Worm (Caenorhabditis elegans): ENCODE measurements around the gene osta-2.

Gene osta-2

DNA sequence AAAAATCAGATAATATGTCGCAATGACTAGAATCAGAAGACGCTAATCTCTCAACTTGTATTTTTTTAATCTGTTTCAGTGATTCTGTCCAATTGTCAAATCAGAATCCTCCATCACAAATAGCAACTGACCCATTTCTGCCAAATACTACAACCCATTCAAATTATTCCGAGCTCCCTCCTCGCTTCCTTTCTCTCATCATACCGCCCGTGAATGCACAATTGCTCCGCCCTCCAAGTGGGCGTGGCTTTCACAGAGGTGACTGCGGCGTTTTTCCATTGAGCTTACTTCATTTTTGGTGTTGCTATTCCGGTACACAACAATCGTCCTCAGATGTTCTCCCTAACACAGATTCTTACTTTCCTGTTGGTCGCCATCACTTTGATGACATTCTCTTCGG is 26.8 kb upstream of the osta-2 start, which contains the start of gene flp-27:
Gene flp-27 (plus strand): TSS at position 301 of the 400 bp plus-strand sequence.
- TF ChIP-seq nhr-76 (tag; optimal IDR thresholded peaks at IDR 0.05), result no peak
- no peak for TF ChIP-seq lin-13 (tag; optimal IDR thresholded peaks at IDR 0.05)
- TF ChIP-seq ceh-83 (GFP tag; optimal IDR thresholded peaks at IDR 0.05), result no peak
- TF ChIP-seq ceh-39 (tag; optimal IDR thresholded peaks at IDR 0.05), result no peak
- TF ChIP-seq nhr-2 (tag; optimal IDR thresholded peaks at IDR 0.05), result no peak
- no peak for TF ChIP-seq hlh-1 (tag; optimal IDR thresholded peaks at IDR 0.05)
- no peak for TF ChIP-seq nhr-28 (tag; optimal IDR thresholded peaks at IDR 0.05)
- no peak for TF ChIP-seq lin-32 (GFP tag; optimal IDR thresholded peaks at IDR 0.05)
- no peak for TF ChIP-seq unc-120 (tag; optimal IDR thresholded peaks at IDR 0.05; ENCODE audit: poor library complexity, severe bottlenecking)
- no peak for TF ChIP-seq elt-1 (tag; optimal IDR thresholded peaks at IDR 0.05; ENCODE audit: borderline replicate concordance, insufficient read depth)
- no peak for TF ChIP-seq mls-2 (tag; optimal IDR thresholded peaks at IDR 0.05)
- TF ChIP-seq unc-39 (tag; optimal IDR thresholded peaks at IDR 0.05), result no peak
- no peak for TF ChIP-seq ces-1 (GFP tag; optimal IDR thresholded peaks at IDR 0.05)

DNA sequence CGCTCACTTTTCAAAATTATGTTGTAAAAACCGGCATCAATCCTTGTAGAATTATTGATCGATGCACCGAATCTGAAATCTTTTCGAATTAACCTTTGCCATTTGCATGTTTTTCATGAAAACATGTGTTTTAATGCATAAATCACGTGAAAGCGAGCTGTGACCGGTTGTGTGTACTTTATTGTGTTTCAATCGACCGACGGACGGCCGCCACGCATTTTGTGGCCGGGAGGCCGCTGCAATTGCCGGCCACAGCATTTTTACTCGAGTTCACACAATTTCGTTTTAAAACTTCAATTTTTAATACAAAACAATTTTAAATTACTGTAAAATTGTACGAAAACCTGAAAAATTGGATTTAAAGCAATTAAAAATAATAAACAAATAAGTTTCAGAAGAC is 18.5 kb upstream of the osta-2 start, which contains the start of gene C25H3.11:
Gene C25H3.11 (minus strand): TSS at position 82 of the 400 bp plus-strand sequence.
- peak; percentile 12 for TF ChIP-seq nhr-2 (tag; optimal IDR thresholded peaks at IDR 0.05)
- TF ChIP-seq blmp-1 (tag; optimal IDR thresholded peaks at IDR 0.05), result no peak
- no peak for TF ChIP-seq cnd-1 (tag; optimal IDR thresholded peaks at IDR 0.05)
- TF ChIP-seq hlh-1 (tag; optimal IDR thresholded peaks at IDR 0.05), result no peak
- TF ChIP-seq unc-120 (tag; optimal IDR thresholded peaks at IDR 0.05; ENCODE audit: poor library complexity, severe bottlenecking), result no peak
- TF ChIP-seq nhr-76 (tag; optimal IDR thresholded peaks at IDR 0.05), result no peak
- no peak for TF ChIP-seq zip-8 (tag; optimal IDR thresholded peaks at IDR 0.05)
- TF ChIP-seq ces-1 (GFP tag; optimal IDR thresholded peaks at IDR 0.05), result no peak
- TF ChIP-seq lsy-2 (tag; optimal IDR thresholded peaks at IDR 0.05), result no peak
- no peak for TF ChIP-seq ztf-11 (tag; optimal IDR thresholded peaks at IDR 0.05)
- no peak for TF ChIP-seq ham-2 (GFP tag; optimal IDR thresholded peaks at IDR 0.05)
- TF ChIP-seq nhr-28 (tag; optimal IDR thresholded peaks at IDR 0.05), result no peak
- TF ChIP-seq ceh-43 (GFP tag; optimal IDR thresholded peaks at IDR 0.05), result no peak
- TF ChIP-seq mep-1 (tag; optimal IDR thresholded peaks at IDR 0.05), result peak; percentile 6
- TF ChIP-seq unc-39 (tag; optimal IDR thresholded peaks at IDR 0.05), result no peak
- TF ChIP-seq M03D4.4 (tag; optimal IDR thresholded peaks at IDR 0.05), result peak; percentile 8
- no peak for TF ChIP-seq snpc-4 (tag; optimal IDR thresholded peaks at IDR 0.05)

DNA sequence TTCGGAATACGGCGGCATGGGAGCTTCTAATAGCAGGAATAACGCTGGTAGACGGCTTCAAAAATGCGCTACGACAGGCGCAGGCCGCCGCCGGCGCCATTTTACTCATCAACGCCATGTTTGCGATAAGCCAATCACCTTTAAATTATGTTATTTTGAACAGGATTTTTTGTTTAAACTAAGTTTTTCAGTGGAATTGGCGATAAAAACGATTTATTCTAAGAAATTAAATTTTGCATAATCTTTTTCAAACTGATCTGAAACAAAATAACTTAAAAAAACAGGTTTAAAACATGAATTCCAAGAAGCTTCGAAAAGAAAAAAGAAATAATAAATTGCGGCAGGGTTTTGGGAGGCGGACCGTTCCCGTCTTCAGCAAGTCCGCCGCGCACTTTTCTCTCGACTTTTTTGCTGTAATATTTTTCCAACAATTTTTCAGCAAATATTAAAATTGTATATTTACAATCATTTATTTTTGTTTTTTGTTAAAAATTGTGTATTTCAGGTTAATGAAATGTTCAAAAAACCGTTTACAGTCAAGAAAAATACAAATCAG is 16.2 kb upstream of the osta-2 start, which contains the start of the genes ndub-5 and eif-2D:
Gene ndub-5 (minus strand): TSS at position 138 of the 556 bp plus-strand sequence.
Gene eif-2D (plus strand): TSS at position 506 of the 556 bp plus-strand sequence.
- TF ChIP-seq tbx-8 (GFP tag; optimal IDR thresholded peaks at IDR 0.05) (no peak), M03D4.4 (tag; optimal IDR thresholded peaks at IDR 0.05) (no peak), lsy-2 (tag; optimal IDR thresholded peaks at IDR 0.05) (peak; percentile 2), unc-39 (tag; optimal IDR thresholded peaks at IDR 0.05) (no peak), mep-1 (tag; optimal IDR thresholded peaks at IDR 0.05) (peak; percentile 37)

DNA sequence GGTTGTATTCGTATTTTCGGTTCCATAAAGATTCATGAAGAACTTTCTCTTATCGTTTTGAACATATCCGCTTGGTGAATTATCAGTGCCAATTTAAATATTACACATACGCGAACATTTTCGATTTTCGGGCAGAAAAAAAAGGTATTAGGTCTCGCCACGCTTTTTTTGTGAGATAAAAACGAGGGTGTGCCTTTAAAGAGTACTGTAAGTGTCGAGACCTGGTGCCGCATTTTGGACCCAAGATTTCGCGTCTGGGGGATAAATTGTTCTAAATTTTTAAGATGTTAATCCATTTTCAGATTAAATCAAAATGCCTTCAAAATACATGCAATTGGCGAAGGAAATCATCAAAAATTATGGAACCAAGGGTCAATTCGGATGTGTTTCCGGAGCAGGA is 13.6 kb upstream of the osta-2 start, which contains the start of gene C25H3.3:
Gene C25H3.3 (plus strand): TSS at position 301 of the 400 bp plus-strand sequence.
- no peak for TF ChIP-seq tbx-8 (GFP tag; optimal IDR thresholded peaks at IDR 0.05)
- no peak for TF ChIP-seq cnd-1 (tag; optimal IDR thresholded peaks at IDR 0.05)
- no peak for TF ChIP-seq mab-5 (tag; optimal IDR thresholded peaks at IDR 0.05)
- TF ChIP-seq flh-1 (GFP tag; optimal IDR thresholded peaks at IDR 0.05), result no peak
- no peak for TF ChIP-seq ham-2 (GFP tag; optimal IDR thresholded peaks at IDR 0.05)
- no peak for TF ChIP-seq nhr-2 (tag; optimal IDR thresholded peaks at IDR 0.05)
- TF ChIP-seq snpc-4 (tag; optimal IDR thresholded peaks at IDR 0.05), result no peak
- TF ChIP-seq mep-1 (tag; optimal IDR thresholded peaks at IDR 0.05), result no peak
- no peak for TF ChIP-seq ceh-83 (GFP tag; optimal IDR thresholded peaks at IDR 0.05)
- TF ChIP-seq unc-62 (GFP tag; optimal IDR thresholded peaks at IDR 0.05), result no peak
- TF ChIP-seq nhr-237 (tag; optimal IDR thresholded peaks at IDR 0.05), result no peak
- no peak for TF ChIP-seq drap-1 (GFP tag; optimal IDR thresholded peaks at IDR 0.05)
- no peak for TF ChIP-seq ceh-43 (GFP tag; optimal IDR thresholded peaks at IDR 0.05)

DNA sequence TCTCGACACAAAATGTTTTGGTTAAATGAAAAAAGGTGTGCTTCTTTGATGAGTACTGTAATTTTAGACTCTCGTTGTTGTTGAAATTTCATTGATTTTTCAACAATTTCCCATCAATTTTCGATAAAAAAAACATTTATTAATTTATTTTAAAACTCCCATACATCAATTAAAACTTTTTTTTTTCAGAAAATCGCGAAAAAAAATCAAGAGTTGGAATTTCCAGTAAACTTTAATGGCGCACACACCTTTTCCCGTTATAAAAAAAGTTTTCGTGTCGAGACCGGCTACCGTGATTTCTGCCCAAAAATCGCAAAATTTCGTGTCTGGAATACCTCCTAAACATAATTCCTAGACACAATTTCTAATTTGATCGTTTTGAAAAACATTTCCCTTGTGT is 12.7 kb upstream of the osta-2 start, which contains the start of gene C25H3.14:
Gene C25H3.14 (plus strand): TSS at position 301 of the 400 bp plus-strand sequence.
- TF ChIP-seq snpc-4 (tag; optimal IDR thresholded peaks at IDR 0.05) (no peak), elt-3 (tag; optimal IDR thresholded peaks at IDR 0.05) (no peak), tbx-8 (GFP tag; optimal IDR thresholded peaks at IDR 0.05) (no peak), nhr-237 (tag; optimal IDR thresholded peaks at IDR 0.05) (no peak), unc-62 (GFP tag; optimal IDR thresholded peaks at IDR 0.05) (no peak), ces-1 (GFP tag; optimal IDR thresholded peaks at IDR 0.05) (no peak), nhr-76 (tag; optimal IDR thresholded peaks at IDR 0.05) (no peak), unc-120 (tag; optimal IDR thresholded peaks at IDR 0.05; ENCODE audit: poor library complexity, severe bottlenecking) (no peak), unc-39 (tag; optimal IDR thresholded peaks at IDR 0.05) (no peak), sem-2 (GFP tag; optimal IDR thresholded peaks at IDR 0.05) (no peak), bed-3 (GFP tag; optimal IDR thresholded peaks at IDR 0.05) (no peak), mep-1 (tag; optimal IDR thresholded peaks at IDR 0.05) (no peak), cnd-1 (tag; optimal IDR thresholded peaks at IDR 0.05) (no peak), lin-32 (GFP tag; optimal IDR thresholded peaks at IDR 0.05) (no peak)
